Fruit fly (Drosophila melanogaster): ENCODE data around the gene Inx2.
A peak's percentile ranks its signal among the peaks of the same experiment; 100 is the strongest.

Inx2 gene

dm6 chrX:7011063-7011743 lies 12.7 kb downstream of the Inx2 start, which contains the start of the genes cm, sloth1 and sloth2 (continued):
- TF ChIP-seq salm (tag; optimal IDR thresholded peaks at IDR 0.05) (peak; percentile 74), Meics (GFP tag; optimal IDR thresholded peaks at IDR 0.05) (peak; percentile 70), gfzf (GFP tag; optimal IDR thresholded peaks at IDR 0.05) (peak; percentile 34), phol (tag; optimal IDR thresholded peaks at IDR 0.05) (peak; percentile 83), CG7271 (tag; optimal IDR thresholded peaks at IDR 0.05) (peak; percentile 69), corto (GFP tag; optimal IDR thresholded peaks at IDR 0.05) (peak; percentile 18), fd102C (GFP tag; optimal IDR thresholded peaks at IDR 0.05) (peak; percentile 57), B-H2 (GFP tag; optimal IDR thresholded peaks at IDR 0.05) (peak; percentile 84), CG8281 (tag; optimal IDR thresholded peaks at IDR 0.05) (peak; percentile 51), tup (GFP tag; optimal IDR thresholded peaks at IDR 0.05) (peak; percentile 66), jing (GFP tag; optimal IDR thresholded peaks at IDR 0.05) (peak; percentile 70), Ptx1 (GFP tag; IDR thresholded peaks at IDR 0.05) (peak; percentile 90), ara (GFP tag; IDR thresholded peaks at IDR 0.05) (peak; percentile 76; the same call in 1 of the 2 replicates), Dip2 (GFP tag; IDR thresholded peaks at IDR 0.05) (no peak), unpg (GFP tag; optimal IDR thresholded peaks at IDR 0.05) (peak; percentile 87), Drgx (GFP tag; IDR thresholded peaks at IDR 0.05) (peak; percentile 79), Med (GFP tag) (peak; percentile 98), CG18011 (GFP tag; optimal IDR thresholded peaks at IDR 0.05) (peak; percentile 76), Eip74EF (GFP tag; optimal IDR thresholded peaks at IDR 0.05) (peak in 1 of 2 experiments; percentile 76), Myb (GFP tag; optimal IDR thresholded peaks at IDR 0.05) (peak; percentile 69), pnt (GFP tag; optimal IDR thresholded peaks at IDR 0.05) (peak; percentile 83), Ravus (GFP tag; IDR thresholded peaks at IDR 0.05) (no peak), CG12299 (tag; optimal IDR thresholded peaks at IDR 0.05) (peak; percentile 66), Neu2 (GFP tag; optimal IDR thresholded peaks at IDR 0.05; ENCODE audit: borderline replicate concordance) (peak; percentile 35), lbe (GFP tag; optimal IDR thresholded peaks at IDR 0.05) (peak; percentile 57), dmrt99B (tag; optimal IDR thresholded peaks at IDR 0.05) (peak; percentile 80), CG18619 (GFP tag; optimal IDR thresholded peaks at IDR 0.05) (peak; percentile 73), NfI (GFP tag; optimal IDR thresholded peaks at IDR 0.05) (peak; percentile 86), Doc3 (GFP tag; IDR thresholded peaks at IDR 0.05; ENCODE audit: partially characterized antibody) (peak; percentile 91), usp (GFP tag; optimal IDR thresholded peaks at IDR 0.05) (no peak), MTF-1 (GFP tag; optimal IDR thresholded peaks at IDR 0.05; ENCODE audit: borderline replicate concordance) (peak; percentile 46), grau (tag; optimal IDR thresholded peaks at IDR 0.05) (peak; percentile 86), CG1832 (GFP tag; optimal IDR thresholded peaks at IDR 0.05) (no peak), nau (GFP tag; optimal IDR thresholded peaks at IDR 0.05) (peak; percentile 63), shn (GFP tag; optimal IDR thresholded peaks at IDR 0.05) (peak; percentile 84), CG14860 (GFP tag; IDR thresholded peaks at IDR 0.05; ENCODE audit: partially characterized antibody) (peak; percentile 75), CkIIα-i1 (GFP tag; IDR thresholded peaks at IDR 0.05) (no peak), CG12071 (GFP tag; optimal IDR thresholded peaks at IDR 0.05) (peak; percentile 55), CG14710 (tag; optimal IDR thresholded peaks at IDR 0.05) (peak; percentile 85), CG6654 (GFP tag; optimal IDR thresholded peaks at IDR 0.05) (no peak), CG32767 (GFP tag; IDR thresholded peaks at IDR 0.05) (peak; percentile 70), CG3065 (GFP tag; optimal IDR thresholded peaks at IDR 0.05) (peak; percentile 66), NK7.1 (GFP tag; optimal IDR thresholded peaks at IDR 0.05) (peak; percentile 69), CG33557 (GFP tag; optimal IDR thresholded peaks at IDR 0.05) (peak; percentile 81), CG13287 (GFP tag; IDR thresholded peaks at IDR 0.05; ENCODE audit: partially characterized antibody) (peak; percentile 94), abd-A (tag; optimal IDR thresholded peaks at IDR 0.05) (peak; percentile 20), bigmax (GFP tag; optimal IDR thresholded peaks at IDR 0.05) (no peak), scrt (GFP tag; optimal IDR thresholded peaks at IDR 0.05) (peak; percentile 57)
